Worm (Caenorhabditis elegans) whole organism, L4 larva: Measurements from ENCODE around the gene sav-1.

Source experiments
- cey-2 ChIP-seq: sonication (generic microtip); optimal IDR thresholded peaks from 3 replicates; lab custom pipeline; 2017; ENCODE audit warnings: missing genetic modification characterization, mild to moderate bottlenecking, missing compliant biosample characterization, antibody characterized with exemption, borderline replicate concordance; ENCODE audit not compliant: insufficient read depth
- zfp-2 ChIP-seq: sonication (generic microtip); optimal IDR thresholded peaks from 2 replicates; lab custom pipeline; 2016; ENCODE audit warnings: mild to moderate bottlenecking, missing genetic modification characterization, missing compliant biosample characterization

sav-1 gene

ce11 chrX:2237438-2237961, 49.5 kb downstream of the sav-1 start, which contains the start of gene vha-15 (continued):
- no peak for TF ChIP-seq cey-2 (tag; lab: Kevin White, UChicago)
- peak; percentile 4 for TF ChIP-seq zfp-2
